Fruit fly (Drosophila melanogaster): ENCODE results near the gene CG7920.

CG7920 gene

DNA sequence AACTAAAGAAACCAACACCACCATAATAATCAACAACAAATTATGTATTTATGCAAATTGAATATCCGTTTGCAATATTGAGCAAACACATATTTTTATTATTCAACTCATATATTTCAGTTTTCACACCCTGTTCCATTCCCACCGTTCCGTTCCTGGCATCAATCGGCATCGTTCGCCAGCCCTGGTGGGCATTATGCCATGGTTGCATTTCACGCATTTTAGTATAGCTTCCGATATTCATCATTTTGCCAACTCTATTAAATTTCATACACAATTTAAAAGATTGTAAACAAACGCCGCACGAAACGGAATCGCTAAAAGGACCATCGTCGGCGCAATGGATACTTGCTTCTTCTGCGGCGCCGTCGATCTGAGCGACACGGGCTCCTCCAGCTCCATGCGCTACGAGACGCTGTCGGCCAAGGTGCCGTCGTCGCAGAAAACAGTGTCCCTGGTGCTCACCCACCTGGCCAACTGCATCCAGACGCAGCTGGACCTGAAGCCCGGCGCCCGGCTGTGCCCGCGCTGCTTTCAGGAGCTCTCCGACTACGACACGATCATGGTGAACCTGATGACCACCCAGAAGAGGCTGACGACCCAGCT, 28.2 kb upstream of the CG7920 start, which contains the start of gene Sry-delta (continued):
- TF ChIP-seq sr (GFP tag; IDR thresholded peaks at IDR 0.05) = peak; percentile 59; the same call in 2 of the 3 replicates
- TF ChIP-seq Awh (GFP tag; IDR thresholded peaks at IDR 0.05) = no peak
- TF ChIP-seq fd64A (GFP tag; optimal IDR thresholded peaks at IDR 0.05) = no peak
- peak; percentile 90 for TF ChIP-seq HLH54F (GFP tag; optimal IDR thresholded peaks at IDR 0.05)
- TF ChIP-seq CG8281 (tag; optimal IDR thresholded peaks at IDR 0.05) = no peak
- no peak for TF ChIP-seq Stat92E (GFP tag; optimal IDR thresholded peaks at IDR 0.05)
- peak; percentile 65 for TF ChIP-seq en (GFP tag; optimal IDR thresholded peaks at IDR 0.05)
- peak; percentile 52 for TF ChIP-seq gfzf (GFP tag; optimal IDR thresholded peaks at IDR 0.05)
- peak; percentile 73 for TF ChIP-seq E2f2 (GFP tag; IDR thresholded peaks at IDR 0.05)
- peak; percentile 68 for TF ChIP-seq Hr3 (GFP tag; optimal IDR thresholded peaks at IDR 0.05)
- TF ChIP-seq ham (GFP tag; IDR thresholded peaks at IDR 0.05) = no peak; the same call in 1 of the 2 replicates
- TF ChIP-seq CG18262 (tag; optimal IDR thresholded peaks at IDR 0.05) = peak; percentile 63
- peak; percentile 92 for TF ChIP-seq Rfx (GFP tag; IDR thresholded peaks at IDR 0.05)
- TF ChIP-seq NC2β (GFP tag; optimal IDR thresholded peaks at IDR 0.05) = peak; percentile 86
- peak; percentile 99 for TF ChIP-seq pfk (GFP tag; optimal IDR thresholded peaks at IDR 0.05)
- TF ChIP-seq HmgZ (tag; optimal IDR thresholded peaks at IDR 0.05) = peak; percentile 90
- peak; percentile 67; the same call in 1 of the 2 replicates for TF ChIP-seq Taf1 (GFP tag; IDR thresholded peaks at IDR 0.05)
- peak; percentile 82 for TF ChIP-seq ranshi (GFP tag; IDR thresholded peaks at IDR 0.05)
- TF ChIP-seq Meics (GFP tag; optimal IDR thresholded peaks at IDR 0.05) = peak; percentile 76
- TF ChIP-seq maf-S (GFP tag; optimal IDR thresholded peaks at IDR 0.05) = peak; percentile 86
- TF ChIP-seq z (GFP tag; IDR thresholded peaks at IDR 0.05) = no peak
- TF ChIP-seq inv (GFP tag; IDR thresholded peaks at IDR 0.05; ENCODE audit: partially characterized antibody) = peak; percentile 66; the same call in 1 of the 2 replicates
- peak; percentile 68 for TF ChIP-seq Optix (GFP tag; IDR thresholded peaks at IDR 0.05)
- no peak for TF ChIP-seq Lpt (GFP tag; optimal IDR thresholded peaks at IDR 0.05)
- no peak for TF ChIP-seq Sox102F (GFP tag; optimal IDR thresholded peaks at IDR 0.05)
- TF ChIP-seq CG12071 (GFP tag; optimal IDR thresholded peaks at IDR 0.05) = no peak
- TF ChIP-seq CG18764 (GFP tag; optimal IDR thresholded peaks at IDR 0.05) = peak; percentile 80
- TF ChIP-seq ttk (GFP tag; IDR thresholded peaks at IDR 0.05) = peak; percentile 69
- peak; percentile 72 for TF ChIP-seq CG13424 (tag; optimal IDR thresholded peaks at IDR 0.05)
- no peak for TF ChIP-seq CG7745 (tag; optimal IDR thresholded peaks at IDR 0.05)
- TF ChIP-seq CG14050 (GFP tag; IDR thresholded peaks at IDR 0.05) = peak; percentile 47; the same call in 2 of the 3 replicates
- TF ChIP-seq CG11560 (tag; IDR thresholded peaks at IDR 0.05) = 0 out of 3 replicates have a peak, but pooled peaks have one; percentile 28
- TF ChIP-seq CG13894 (tag; optimal IDR thresholded peaks at IDR 0.05) = peak; percentile 89
- TF ChIP-seq crol (GFP tag; IDR thresholded peaks at IDR 0.05) = no peak
- peak; percentile 57 for TF ChIP-seq disco-r (GFP tag; optimal IDR thresholded peaks at IDR 0.05)
- peak; percentile 80 for TF ChIP-seq Max (GFP tag; optimal IDR thresholded peaks at IDR 0.05)
- peak; percentile 60 for TF ChIP-seq psq (GFP tag; optimal IDR thresholded peaks at IDR 0.05)
- TF ChIP-seq bbx (GFP tag; IDR thresholded peaks at IDR 0.05; ENCODE audit: partially characterized antibody) = peak; percentile 77
- TF ChIP-seq CG2129 (GFP tag; IDR thresholded peaks at IDR 0.05; ENCODE audit: partially characterized antibody) = peak; percentile 56
- peak; percentile 69 for TF ChIP-seq CG3847 (GFP tag; IDR thresholded peaks at IDR 0.05)
- peak; percentile 92 for TF ChIP-seq Antp (GFP tag; optimal IDR thresholded peaks at IDR 0.05)
- peak; percentile 94 for TF ChIP-seq CG11456 (GFP tag; IDR thresholded peaks at IDR 0.05)
- TF ChIP-seq toy (GFP tag; IDR thresholded peaks at IDR 0.05) = no peak
- TF ChIP-seq CG14014 (GFP tag; IDR thresholded peaks at IDR 0.05) = peak; percentile 61; the same call in 1 of the 2 replicates
- peak; percentile 79 for TF ChIP-seq repo (GFP tag; optimal IDR thresholded peaks at IDR 0.05)
- TF ChIP-seq ab (GFP tag; optimal IDR thresholded peaks at IDR 0.05) = peak; percentile 45
- peak; percentile 46; the same call in 1 of the 2 replicates for TF ChIP-seq peb (GFP tag; IDR thresholded peaks at IDR 0.05)
- TF ChIP-seq gcm (GFP tag; optimal IDR thresholded peaks at IDR 0.05) = peak; percentile 24
- TF ChIP-seq tup (GFP tag; optimal IDR thresholded peaks at IDR 0.05) = peak; percentile 46
- TF ChIP-seq CG7928 (GFP tag; optimal IDR thresholded peaks at IDR 0.05) = peak; percentile 100
